Worm (Caenorhabditis elegans) whole organism, late embryonic: ENCODE measurements around the gene F55G7.3.

Experiments
- C08G9.2 ChIP-seq: sonication (generic microtip); optimal IDR thresholded peaks from 2 replicates; lab custom pipeline; 2016; ENCODE audit warnings: mild to moderate bottlenecking, missing genetic modification characterization, moderate library complexity, missing compliant biosample characterization
- C38D4.7 ChIP-seq: fragments of 200-800 bp; sonication (Bioruptor generic); optimal IDR thresholded peaks from 2 replicates; lab custom pipeline; 2018; ENCODE audit warnings: mild to moderate bottlenecking, missing genetic modification characterization, moderate library complexity, missing compliant biosample characterization
- ahr-1 ChIP-seq: sonication (generic microtip); optimal IDR thresholded peaks from 2 replicates; lab custom pipeline; 2016; ENCODE audit warnings: missing genetic modification characterization, missing compliant biosample characterization
- ceh-14 ChIP-seq: sonication (generic microtip); optimal IDR thresholded peaks from 2 replicates; lab custom pipeline; 2016; ENCODE audit warnings: missing genotype, missing genetic modification characterization, missing compliant biosample characterization
- ceh-18 ChIP-seq: sonication (generic microtip); optimal IDR thresholded peaks from 2 replicates; lab custom pipeline; 2016; ENCODE audit warnings: missing genetic modification characterization, missing compliant biosample characterization
- ceh-19 ChIP-seq: fragments of 200-800 bp; sonication (Bioruptor generic); optimal IDR thresholded peaks from 2 replicates; lab custom pipeline; 2018; ENCODE audit warnings: mild to moderate bottlenecking, missing genetic modification characterization, missing compliant biosample characterization
- ceh-2 ChIP-seq: sonication (generic microtip); optimal IDR thresholded peaks from 2 replicates; lab custom pipeline; 2016; ENCODE audit warnings: missing genotype, missing genetic modification characterization, missing compliant biosample characterization
- ceh-30 ChIP-seq: fragments of 150-350 bp; optimal IDR thresholded peaks from 2 replicates; lab custom pipeline; 2014; ENCODE audit warnings: missing biosample characterization, missing genetic modification characterization
- ceh-34 ChIP-seq: sonication (generic microtip); optimal IDR thresholded peaks from 2 replicates; lab custom pipeline; 2016; ENCODE audit warnings: mild to moderate bottlenecking, missing genetic modification characterization, missing compliant biosample characterization
- ceh-45 ChIP-seq: fragments of 200-800 bp; sonication (Bioruptor generic); IDR thresholded peaks from 2 replicates; pipeline ENCODE4 v1.3.6; 2022; ENCODE audit warnings: missing genetic modification reagents, missing genetic modification characterization, missing compliant biosample characterization
- ceh-48 ChIP-seq: sonication (generic microtip); optimal IDR thresholded peaks from 2 replicates; lab custom pipeline; 2016; ENCODE audit warnings: missing genetic modification characterization, inconsistent platforms, missing compliant biosample characterization
- ceh-9 ChIP-seq: sonication (generic microtip); optimal IDR thresholded peaks from 2 replicates; lab custom pipeline; 2016; ENCODE audit warnings: mild to moderate bottlenecking, missing genetic modification characterization, inconsistent platforms, missing compliant biosample characterization
- che-1 ChIP-seq: sonication (generic microtip); optimal IDR thresholded peaks from 2 replicates; lab custom pipeline; 2016; ENCODE audit warnings: mild to moderate bottlenecking, missing genetic modification characterization, missing compliant biosample characterization
- dmd-4 ChIP-seq: sonication (generic microtip); optimal IDR thresholded peaks from 2 replicates; lab custom pipeline; 2016; ENCODE audit warnings: borderline replicate concordance, missing genetic modification characterization, missing compliant biosample characterization
- elt-2 ChIP-seq: sonication (generic microtip); optimal IDR thresholded peaks from 2 replicates; lab custom pipeline; 2016; ENCODE audit warnings: missing genetic modification reagents, missing genetic modification characterization, missing compliant biosample characterization
- eyg-1 ChIP-seq: sonication (generic microtip); optimal IDR thresholded peaks from 2 replicates; lab custom pipeline; 2016; ENCODE audit warnings: missing genotype, missing genetic modification characterization, missing compliant biosample characterization
- fax-1 ChIP-seq: sonication (generic microtip); optimal IDR thresholded peaks from 2 replicates; lab custom pipeline; 2016; ENCODE audit warnings: missing genotype, missing genetic modification characterization, missing compliant biosample characterization
- fkh-6 ChIP-seq: sonication (generic microtip); optimal IDR thresholded peaks from 2 replicates; lab custom pipeline; 2016; ENCODE audit warnings: missing genetic modification characterization, missing compliant biosample characterization
- gmeb-2 ChIP-seq: sonication (generic microtip); optimal IDR thresholded peaks from 2 replicates; lab custom pipeline; 2016; ENCODE audit warnings: missing genetic modification characterization, inconsistent platforms, missing compliant biosample characterization
- hlh-13 ChIP-seq: fragments of 200-800 bp; sonication (Bioruptor generic); optimal IDR thresholded peaks from 2 replicates; lab custom pipeline; 2018; ENCODE audit warnings: mild to moderate bottlenecking, missing genetic modification characterization, missing compliant biosample characterization
- hlh-6 ChIP-seq: sonication (generic microtip); optimal IDR thresholded peaks from 2 replicates; lab custom pipeline; 2016; ENCODE audit warnings: missing genotype, missing genetic modification characterization, missing compliant biosample characterization
- nfya-1 ChIP-seq: sonication (generic microtip); optimal IDR thresholded peaks from 2 replicates; lab custom pipeline; 2017; ENCODE audit warnings: missing genetic modification characterization, mild to moderate bottlenecking, missing compliant biosample characterization, antibody characterized with exemption, moderate library complexity
- nhr-11 ChIP-seq: fragments of 150-350 bp; optimal IDR thresholded peaks from 2 replicates; lab custom pipeline; 2014; ENCODE audit warnings: missing biosample characterization, missing genetic modification characterization
- pag-3 ChIP-seq: sonication (generic microtip); optimal IDR thresholded peaks from 2 replicates; lab custom pipeline; 2016; ENCODE audit warnings: missing compliant biosample characterization, missing genetic modification characterization, borderline replicate concordance
- pha-2 ChIP-seq: sonication (generic microtip); optimal IDR thresholded peaks from 2 replicates; lab custom pipeline; 2017; ENCODE audit warnings: mild to moderate bottlenecking, missing genetic modification characterization, missing compliant biosample characterization
- pros-1 ChIP-seq: fragments of 150-350 bp; optimal IDR thresholded peaks from 2 replicates; lab custom pipeline; 2014; ENCODE audit warnings: missing biosample characterization, missing genetic modification reagents, missing genetic modification characterization
- ref-2 ChIP-seq: sonication (generic microtip); optimal IDR thresholded peaks from 2 replicates; lab custom pipeline; 2016; ENCODE audit warnings: missing genetic modification characterization, missing compliant biosample characterization
- rnt-1 ChIP-seq: sonication (generic microtip); optimal IDR thresholded peaks from 2 replicates; lab custom pipeline; 2016; ENCODE audit warnings: missing genetic modification characterization, missing compliant biosample characterization
- sox-4 ChIP-seq: sonication (generic microtip); optimal IDR thresholded peaks from 2 replicates; lab custom pipeline; 2017; ENCODE audit warnings: mild to moderate bottlenecking, missing genetic modification characterization, inconsistent platforms, missing compliant biosample characterization
- syd-9 ChIP-seq: sonication (generic microtip); optimal IDR thresholded peaks from 2 replicates; lab custom pipeline; 2016; ENCODE audit warnings: mild to moderate bottlenecking, missing genetic modification characterization, moderate library complexity, missing compliant biosample characterization
- tbx-2 ChIP-seq: sonication (generic microtip); optimal IDR thresholded peaks from 2 replicates; lab custom pipeline; 2016; ENCODE audit warnings: missing genetic modification characterization, missing compliant biosample characterization
- tbx-7 ChIP-seq: sonication (generic microtip); optimal IDR thresholded peaks from 2 replicates; lab custom pipeline; 2016; ENCODE audit warnings: missing genotype, missing genetic modification characterization, missing compliant biosample characterization
- unc-3 ChIP-seq, 2 experiments: fragments of 200-800 bp in 1 of 2; sonication (Bioruptor generic) in 1 of 2; sonication (generic microtip) in 1 of 2; conservative IDR thresholded peaks in 1 of 2; optimal IDR thresholded peaks in 1 of 2; 2 replicates each; pipeline versions ENCODE4 v1.3.6 to Lab custom; 2016 to 2022; ENCODE audit warnings: missing compliant biosample characterization in 2 of 2, missing genetic modification characterization in 2 of 2, missing genetic modification reagents in 1 of 2
- unc-86 ChIP-seq: sonication (generic microtip); optimal IDR thresholded peaks from 2 replicates; lab custom pipeline; 2016; ENCODE audit warnings: missing genetic modification characterization, missing compliant biosample characterization

Gene F55G7.3

ce11 chrX:11982065-11982464, 40.2 kb upstream of the F55G7.3 start, which contains the start of gene nhr-167:
Gene nhr-167 (minus strand): TSS chrX:11982085.
- TF ChIP-seq ceh-2 (tag; lab: Kevin White, UChicago) (no peak), gmeb-2 (tag; lab: Kevin White, UChicago) (no peak), che-1 (tag; lab: Kevin White, UChicago) (no peak), elt-2 (no peak), C38D4.7 (GFP tag; lab: Kevin White, UChicago) (no peak), unc-3 (GFP tag; conservative IDR thresholded peaks at IDR 0.05; lab: Robert Waterston, UW) (no peak), unc-3 (tag; optimal IDR thresholded peaks at IDR 0.05; lab: Kevin White, UChicago) (no peak), ceh-45 (GFP tag; lab: Robert Waterston, UW) (no peak), pag-3 (tag; lab: Kevin White, UChicago) (no peak), pha-2 (no peak), hlh-6 (tag; lab: Kevin White, UChicago) (no peak), unc-86 (no peak), ceh-30 (tag; lab: Kevin White, UChicago) (no peak)

ce11 chrX:11974629-11975085, 32.8 kb upstream of the F55G7.3 start, which contains the start of gene set-6:
Gene set-6 (minus strand): TSS chrX:11974679.
- TF ChIP-seq dmd-4 (tag; lab: Kevin White, UChicago) = no peak
- TF ChIP-seq tbx-7 (tag; lab: Kevin White, UChicago) = no peak
- TF ChIP-seq che-1 (tag; lab: Kevin White, UChicago) = no peak
- no peak for TF ChIP-seq ref-2 (tag; lab: Kevin White, UChicago)
- TF ChIP-seq ceh-9 (tag; lab: Kevin White, UChicago) = no peak
- no peak for TF ChIP-seq rnt-1 (tag; lab: Kevin White, UChicago)
- TF ChIP-seq ceh-48 = peak; percentile 84
- TF ChIP-seq ceh-14 = no peak
- no peak for TF ChIP-seq tbx-2 (tag; lab: Kevin White, UChicago)
- peak; percentile 8 for TF ChIP-seq nfya-1 (tag; lab: Kevin White, UChicago)
- TF ChIP-seq eyg-1 (tag; lab: Kevin White, UChicago) = no peak
- TF ChIP-seq fax-1 (tag; lab: Kevin White, UChicago) = no peak
- no peak for TF ChIP-seq syd-9
- TF ChIP-seq, all 69 proteins: peak for 2

- no peak for TF ChIP-seq ahr-1
- TF ChIP-seq tbx-7 (tag; lab: Kevin White, UChicago) = no peak
- TF ChIP-seq C08G9.2 = no peak
- no peak for TF ChIP-seq pros-1 (tag; lab: Kevin White, UChicago)
- no peak for TF ChIP-seq sox-4
Observed at ce11 chrX:11971323-11971722, 29.5 kb upstream of the F55G7.3 start.

- TF ChIP-seq ceh-18 (tag; lab: Kevin White, UChicago) (no peak), hlh-13 (no peak), unc-86 (no peak), ceh-34 (tag; lab: Kevin White, UChicago) (no peak), fkh-6 (tag; lab: Kevin White, UChicago) (no peak)
Observed at ce11 chrX:11969554-11969953, 27.7 kb upstream of the F55G7.3 start.

- TF ChIP-seq hlh-13 = no peak
- TF ChIP-seq eyg-1 (tag; lab: Kevin White, UChicago) = no peak
- TF ChIP-seq nhr-11 (tag; lab: Kevin White, UChicago) = no peak
- no peak for TF ChIP-seq ceh-19
Observed at ce11 chrX:11969085-11969484, 27.2 kb upstream of the F55G7.3 start.
